Fruit fly (Drosophila melanogaster) whole organism, embryonic: ENCODE measurements around the gene CG14695.

Source experiments
- Awh ChIP-seq: fragments of 200-800 bp; sonication (Bioruptor generic); IDR thresholded peaks from 2 replicates; pipeline ENCODE4, ENCODE4 v1.3.6; 2022; ENCODE audit warnings: missing biosample characterization, missing genetic modification characterization
- CG11696 ChIP-seq: fragments of 200-800 bp; sonication (Bioruptor generic); IDR thresholded peaks from 2 replicates; pipeline ENCODE4 v1.3.6; 2022; ENCODE audit warnings: missing biosample characterization, missing genetic modification characterization
- CG12391 ChIP-seq: fragments of 200-800 bp; sonication (Bioruptor generic); optimal IDR thresholded peaks from 3 replicates; lab custom pipeline; 2018; ENCODE audit warnings: missing biosample characterization, mild to moderate bottlenecking, missing genetic modification characterization, moderate library complexity
- CG13287 ChIP-seq: fragments of 200-800 bp; sonication (Bioruptor generic); IDR thresholded peaks from 2 replicates; pipeline ENCODE4 v1.3.6; 2022; ENCODE audit warnings: missing biosample characterization, missing genetic modification characterization; ENCODE audit not compliant: partially characterized antibody
- CG17328 ChIP-seq: fragments of 200-800 bp; sonication (Bioruptor generic); IDR thresholded peaks from 2 replicates; pipeline ENCODE4 v1.3.6; 2022; ENCODE audit warnings: missing biosample characterization, missing genetic modification characterization
- CG17912 ChIP-seq: fragments of 200-800 bp; sonication (Bioruptor generic); optimal IDR thresholded peaks from 2 replicates; lab custom pipeline; 2018; ENCODE audit warnings: missing biosample characterization, mild to moderate bottlenecking, missing genetic modification characterization
- CG18599 ChIP-seq: fragments of 200-800 bp; sonication (Bioruptor generic); optimal IDR thresholded peaks from 3 replicates; lab custom pipeline; 2017; ENCODE audit warnings: missing biosample characterization, missing genetic modification characterization, mild to moderate bottlenecking, moderate library complexity, missing genetic modification reagents
- CG2678 ChIP-seq: fragments of 200-800 bp; sonication (Bioruptor generic); optimal IDR thresholded peaks from 3 replicates; lab custom pipeline; 2019; ENCODE audit warnings: missing biosample characterization, mild to moderate bottlenecking, missing genetic modification characterization, moderate library complexity
- CG2875 ChIP-seq: fragments of 200-800 bp; sonication (Bioruptor generic); optimal IDR thresholded peaks from 2 replicates; lab custom pipeline; 2017; ENCODE audit warnings: missing biosample characterization, mild to moderate bottlenecking, missing genetic modification characterization, missing genetic modification reagents
- CG3163 ChIP-seq: fragments of 200-800 bp; sonication (Bioruptor generic); optimal IDR thresholded peaks from 3 replicates; lab custom pipeline; 2016; ENCODE audit warnings: missing biosample characterization, missing genetic modification characterization
- CG34422 ChIP-seq: fragments of 200-800 bp; sonication (Bioruptor generic); IDR thresholded peaks from 3 replicates; pipeline ENCODE4 v1.3.6; 2022; ENCODE audit warnings: missing biosample characterization, missing genetic modification characterization
- CG3726 ChIP-seq: fragments of 200-800 bp; sonication (Bioruptor generic); IDR thresholded peaks from 3 replicates; pipeline ENCODE4, ENCODE4 v1.3.6; 2022; ENCODE audit warnings: missing biosample characterization, missing genetic modification characterization
- CG3838 ChIP-seq: fragments of 200-800 bp; sonication (Bioruptor generic); optimal IDR thresholded peaks from 3 replicates; lab custom pipeline; 2016; ENCODE audit warnings: missing biosample characterization, missing genetic modification characterization
- CG4360 ChIP-seq: fragments of 200-800 bp; sonication (Bioruptor generic); IDR thresholded peaks from 2 replicates; pipeline ENCODE4 v1.3.6; 2022; ENCODE audit warnings: missing biosample characterization, missing genetic modification characterization
- CG4404 ChIP-seq: fragments of 200-800 bp; sonication (Bioruptor generic); IDR thresholded peaks from 2 replicates; pipeline ENCODE4 v1.3.6; 2022; ENCODE audit warnings: missing biosample characterization, missing genetic modification characterization
- CG5953 ChIP-seq: fragments of 200-800 bp; sonication (Bioruptor generic); IDR thresholded peaks from 2 replicates; pipeline ENCODE4 v1.3.6; 2022; ENCODE audit warnings: missing biosample characterization, missing genetic modification characterization
- CG6854 ChIP-seq: fragments of 200-800 bp; sonication (Bioruptor generic); optimal IDR thresholded peaks from 3 replicates; lab custom pipeline; 2017; ENCODE audit warnings: missing biosample characterization, mild to moderate bottlenecking, missing genetic modification characterization
- CG8290 ChIP-seq, 3 experiments: fragments of 200-800 bp; sonication (Bioruptor generic); optimal IDR thresholded peaks; 2 replicates each; lab custom pipeline; 2016 to 2019; ENCODE audit warnings: missing biosample characterization in 3 of 3, missing genetic modification characterization in 3 of 3, mild to moderate bottlenecking in 2 of 3, moderate library complexity in 1 of 3
- CG9437 ChIP-seq: fragments of 200-800 bp; sonication (Bioruptor generic); optimal IDR thresholded peaks from 2 replicates; lab custom pipeline; 2018; ENCODE audit warnings: missing biosample characterization, mild to moderate bottlenecking, missing genetic modification characterization
- D19A ChIP-seq: fragments of 200-800 bp; optimal IDR thresholded peaks from 3 replicates; lab custom pipeline; 2019; ENCODE audit warnings: missing biosample characterization, mild to moderate bottlenecking, missing genetic modification characterization, moderate library complexity
- Doc2 ChIP-seq: fragments of 200-800 bp; sonication (Bioruptor generic); IDR thresholded peaks from 2 replicates; pipeline ENCODE4 v1.3.6; 2022; ENCODE audit warnings: missing biosample characterization, missing genetic modification characterization
- Mes4 ChIP-seq: fragments of 200-800 bp; sonication (Bioruptor generic); optimal IDR thresholded peaks from 2 replicates; lab custom pipeline; 2016; ENCODE audit warnings: missing biosample characterization, missing genetic modification characterization
- Nf-YA ChIP-seq: fragments of 200-800 bp; sonication (Bioruptor generic); IDR thresholded peaks from 2 replicates; pipeline ENCODE4 v1.3.6; 2022; ENCODE audit warnings: missing biosample characterization, missing genetic modification characterization
- Rfx ChIP-seq: fragments of 200-800 bp; sonication (Bioruptor generic); IDR thresholded peaks from 2 replicates; pipeline ENCODE4 v1.3.6; 2022; ENCODE audit warnings: missing biosample characterization, missing genetic modification characterization
- Sin3A ChIP-seq: fragments of >200 bp; optimal IDR thresholded peaks from 2 replicates; lab custom pipeline; 2018
- Taf1 ChIP-seq: fragments of 200-800 bp; sonication (Bioruptor generic); IDR thresholded peaks from 2 replicates; pipeline ENCODE4 v1.3.6; 2022; ENCODE audit warnings: missing biosample characterization, missing genetic modification characterization
- ash1 ChIP-seq: fragments of 200-800 bp; sonication (Bioruptor generic); optimal IDR thresholded peaks from 2 replicates; lab custom pipeline; 2018; ENCODE audit warnings: missing biosample characterization, mild to moderate bottlenecking, missing genetic modification characterization
- br ChIP-seq: fragments of >200 bp; optimal IDR thresholded peaks from 2 replicates; lab custom pipeline; 2017
- cato ChIP-seq: fragments of 200-800 bp; sonication (Bioruptor generic); optimal IDR thresholded peaks from 2 replicates; lab custom pipeline; 2016; ENCODE audit warnings: missing biosample characterization, missing genetic modification characterization, borderline replicate concordance
- chif ChIP-seq, 2 experiments: fragments of 200-800 bp; sonication (Bioruptor generic); optimal IDR thresholded peaks; 3 replicates each; lab custom pipeline; 2016; ENCODE audit warnings: missing biosample characterization in 2 of 2, missing genetic modification characterization in 2 of 2
- crol ChIP-seq: fragments of 200-800 bp; sonication (Bioruptor generic); IDR thresholded peaks from 2 replicates; pipeline ENCODE4 v1.3.6; 2022; ENCODE audit warnings: missing biosample characterization, missing genetic modification characterization
- dmrt99B ChIP-seq: fragments of 200-800 bp; sonication (Bioruptor generic); optimal IDR thresholded peaks from 2 replicates; lab custom pipeline; 2018; ENCODE audit warnings: missing biosample characterization, mild to moderate bottlenecking, missing genetic modification characterization, moderate library complexity
- fd102C ChIP-seq: fragments of 200-800 bp; sonication (Bioruptor generic); optimal IDR thresholded peaks from 2 replicates; lab custom pipeline; 2018; ENCODE audit warnings: missing biosample characterization, mild to moderate bottlenecking, missing genetic modification characterization, moderate library complexity
- gce ChIP-seq: fragments of 200-800 bp; sonication (Bioruptor generic); IDR thresholded peaks from 3 replicates; pipeline ENCODE4 v1.3.6; 2022; ENCODE audit warnings: missing biosample characterization, missing genetic modification characterization
- grn ChIP-seq: fragments of 200-800 bp; sonication (Bioruptor generic); optimal IDR thresholded peaks from 3 replicates; lab custom pipeline; 2017; ENCODE audit warnings: missing biosample characterization, missing genetic modification characterization
- ham ChIP-seq: fragments of 200-800 bp; sonication (Bioruptor generic); IDR thresholded peaks from 2 replicates; pipeline ENCODE4 v1.3.6; 2022; ENCODE audit warnings: missing biosample characterization, missing genetic modification characterization
- hbn ChIP-seq: fragments of 200-800 bp; sonication (Bioruptor generic); IDR thresholded peaks from 2 replicates; pipeline ENCODE4 v1.3.6; 2022; ENCODE audit warnings: missing biosample characterization, missing genetic modification characterization; ENCODE audit not compliant: partially characterized antibody
- hkb ChIP-seq, 2 experiments: fragments of 200-800 bp in 1 of 2; fragments of >200 bp in 1 of 2; sonication (Bioruptor generic) in 1 of 2; IDR thresholded peaks in 1 of 2; optimal IDR thresholded peaks in 1 of 2; 2 replicates each; pipeline versions ENCODE4 v1.3.6 to Lab custom; 2017 to 2022; ENCODE audit warnings: missing biosample characterization in 1 of 2, missing genetic modification characterization in 1 of 2
- klu ChIP-seq: fragments of 200-800 bp; sonication (Bioruptor generic); IDR thresholded peaks from 2 replicates; pipeline ENCODE4 v1.3.6; 2022; ENCODE audit warnings: missing biosample characterization, missing genetic modification characterization
- nom ChIP-seq: fragments of 200-800 bp; sonication (Bioruptor generic); optimal IDR thresholded peaks from 2 replicates; lab custom pipeline; 2017; ENCODE audit warnings: missing biosample characterization, missing genetic modification characterization, mild to moderate bottlenecking, moderate library complexity, missing genetic modification reagents
- org-1 ChIP-seq: fragments of 200-800 bp; sonication (Bioruptor generic); optimal IDR thresholded peaks from 2 replicates; lab custom pipeline; 2017; ENCODE audit warnings: missing biosample characterization, missing genetic modification characterization
- peb ChIP-seq: fragments of 200-800 bp; sonication (Bioruptor generic); IDR thresholded peaks from 2 replicates; pipeline ENCODE4 v1.3.6; 2022; ENCODE audit warnings: missing biosample characterization, missing genetic modification characterization
- phol ChIP-seq: fragments of 200-800 bp; sonication (Bioruptor generic); optimal IDR thresholded peaks from 3 replicates; lab custom pipeline; 2018; ENCODE audit warnings: missing biosample characterization, mild to moderate bottlenecking, missing genetic modification characterization, moderate library complexity
- pros ChIP-seq: fragments of 200-800 bp; sonication (Bioruptor generic); optimal IDR thresholded peaks from 3 replicates; lab custom pipeline; 2019; ENCODE audit warnings: missing biosample characterization, mild to moderate bottlenecking, missing genetic modification characterization, moderate library complexity
- scrt ChIP-seq: fragments of 200-800 bp; sonication (Bioruptor generic); optimal IDR thresholded peaks from 2 replicates; lab custom pipeline; 2018; ENCODE audit warnings: missing biosample characterization, mild to moderate bottlenecking, missing genetic modification characterization, moderate library complexity
- sna ChIP-seq: fragments of 200-800 bp; sonication (Bioruptor generic); IDR thresholded peaks from 2 replicates; pipeline ENCODE4 v1.3.6; 2022; ENCODE audit warnings: missing biosample characterization, missing genetic modification characterization; ENCODE audit not compliant: partially characterized antibody
- ssp ChIP-seq: fragments of 200-800 bp; sonication (Bioruptor generic); IDR thresholded peaks from 2 replicates; pipeline ENCODE4 v1.3.6; 2022; ENCODE audit warnings: missing biosample characterization, missing genetic modification characterization
- sug ChIP-seq: fragments of 200-800 bp; optimal IDR thresholded peaks from 2 replicates; lab custom pipeline; 2019; ENCODE audit warnings: missing biosample characterization, mild to moderate bottlenecking, missing genetic modification characterization, moderate library complexity

CG14695 gene

DNA sequence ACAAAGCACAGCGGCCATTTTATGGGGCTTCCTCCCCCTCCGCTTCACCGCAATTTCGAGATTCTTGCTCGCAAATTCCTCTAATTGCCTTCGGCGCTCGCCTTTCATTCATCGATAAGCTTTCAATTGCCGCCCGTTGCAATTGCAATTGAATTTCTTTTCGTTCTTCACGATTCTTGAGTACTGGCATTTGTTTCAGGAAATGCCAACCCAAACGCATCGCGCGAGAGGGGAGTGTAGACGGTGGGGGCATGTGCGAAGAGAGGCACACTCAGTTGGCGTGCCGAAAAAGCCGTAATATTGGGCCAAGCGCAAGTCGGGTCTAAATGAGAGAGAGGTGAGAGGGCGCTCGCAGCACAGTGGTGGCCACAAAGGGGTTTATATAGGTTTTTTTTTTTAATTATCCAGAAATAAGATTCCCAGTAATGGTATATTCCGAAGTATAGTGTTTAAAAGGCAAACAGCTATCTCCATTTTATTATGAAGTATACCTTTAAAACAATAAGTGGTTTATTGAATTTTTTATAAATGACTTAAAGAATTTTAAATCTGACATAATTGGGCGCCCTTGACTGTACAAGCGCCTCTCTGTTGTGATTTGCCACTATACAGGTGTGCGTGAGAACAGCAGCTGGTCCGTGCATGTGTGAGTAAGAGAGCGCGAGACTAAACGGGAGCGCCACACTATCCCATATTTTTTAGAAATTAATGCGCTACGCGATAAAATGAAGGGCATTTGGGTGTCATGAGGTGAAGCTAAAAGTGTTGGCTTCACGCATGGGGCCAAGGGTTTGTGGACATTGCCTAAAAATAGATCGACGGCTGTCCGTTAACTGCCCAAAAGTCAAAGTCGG, 7.6 kb upstream of the CG14695 start (continued):
- TF ChIP-seq CG3838 (GFP tag; lab: Kevin White, UChicago) (peak; percentile 65), CG11696 (GFP tag; lab: Robert Waterston, UW) (peak; percentile 98), br (lab: Kevin White, UChicago) (no peak), Awh (GFP tag; lab: Robert Waterston, UW) (peak; percentile 73), CG8290 (GFP tag; optimal IDR thresholded peaks at IDR 0.05; lab: Kevin White, UChicago) (peak; percentile 42), CG8290 (tag; optimal IDR thresholded peaks at IDR 0.05; lab: Kevin White, UChicago) (peak in 1 of 2 experiments; percentile 80), CG3163 (GFP tag; lab: Kevin White, UChicago) (peak; percentile 85), pros (peak; percentile 23), Taf1 (GFP tag; lab: Robert Waterston, UW) (peak; percentile 88), Sin3A (no peak), CG3726 (GFP tag; lab: Robert Waterston, UW) (peak; percentile 66; the same call in 2 of the 3 replicates), sug (tag; lab: Kevin White, UChicago) (peak; percentile 88), crol (GFP tag; lab: Robert Waterston, UW) (peak; percentile 92), cato (GFP tag; lab: Kevin White, UChicago) (peak; percentile 57), hbn (GFP tag; lab: Robert Waterston, UW) (no peak), Rfx (GFP tag; lab: Robert Waterston, UW) (peak; percentile 92), ssp (GFP tag; lab: Robert Waterston, UW) (peak; percentile 78), phol (tag; lab: Kevin White, UChicago) (peak; percentile 84), CG12391 (tag; lab: Kevin White, UChicago) (peak; percentile 94), CG2875 (GFP tag; lab: Kevin White, UChicago) (peak; percentile 80), hkb (optimal IDR thresholded peaks at IDR 0.05; lab: Kevin White, UChicago) (no peak), hkb (GFP tag; IDR thresholded peaks at IDR 0.05; lab: Robert Waterston, UW) (peak; percentile 91), CG34422 (peak; percentile 80), klu (GFP tag; lab: Robert Waterston, UW) (peak; percentile 77; the same call in 1 of the 2 replicates), CG4404 (GFP tag; lab: Robert Waterston, UW) (peak; percentile 73), CG5953 (GFP tag; lab: Robert Waterston, UW) (peak; percentile 9), D19A (tag; lab: Kevin White, UChicago) (peak; percentile 75), Nf-YA (GFP tag; lab: Robert Waterston, UW) (peak; percentile 80), CG4360 (GFP tag; lab: Robert Waterston, UW) (peak; percentile 46; the same call in 1 of the 2 replicates), CG9437 (GFP tag; lab: Kevin White, UChicago) (peak; percentile 85), Doc2 (GFP tag; lab: Robert Waterston, UW) (peak; percentile 37; the same call in 1 of the 2 replicates), fd102C (GFP tag; lab: Kevin White, UChicago) (no peak), Mes4 (GFP tag; lab: Kevin White, UChicago) (peak; percentile 82), CG13287 (GFP tag; lab: Robert Waterston, UW) (peak; percentile 57; the same call in 1 of the 2 replicates), CG2678 (tag; lab: Kevin White, UChicago) (peak; percentile 95), gce (peak; percentile 56; the same call in 2 of the 3 replicates), CG17328 (GFP tag; lab: Robert Waterston, UW) (peak; percentile 77), CG18599 (GFP tag; lab: Kevin White, UChicago) (peak; percentile 97), org-1 (GFP tag; lab: Kevin White, UChicago) (peak; percentile 87), grn (GFP tag; lab: Kevin White, UChicago) (peak; percentile 21), nom (peak; percentile 82), peb (GFP tag; lab: Robert Waterston, UW) (peak; percentile 79), scrt (GFP tag; lab: Kevin White, UChicago) (peak; percentile 87), dmrt99B (peak; percentile 92), ham (GFP tag; lab: Robert Waterston, UW) (peak; percentile 70; the same call in 1 of the 2 replicates), CG6854 (GFP tag; lab: Kevin White, UChicago) (peak; percentile 92), ash1 (GFP tag; lab: Kevin White, UChicago) (no peak), sna (GFP tag; lab: Robert Waterston, UW) (no peak), chif (GFP tag; optimal IDR thresholded peaks at IDR 0.05; lab: Kevin White, UChicago) (peak; percentile 69 to 89), CG17912 (GFP tag; lab: Kevin White, UChicago) (no peak)
